Worm (Caenorhabditis elegans): ENCODE results near the gene Y62H9A.12.

Gene Y62H9A.12

ce11 chrX:11933547-11933946, 19.6 kb downstream of the Y62H9A.12 start:
- TF ChIP-seq nhr-2 (tag; optimal IDR thresholded peaks at IDR 0.05) (no peak), drap-1 (GFP tag; optimal IDR thresholded peaks at IDR 0.05) (no peak), mep-1 (tag; optimal IDR thresholded peaks at IDR 0.05) (no peak)

ce11 chrX:11934933-11935332, 21.0 kb downstream of the Y62H9A.12 start:
- no peak for TF ChIP-seq nhr-237 (tag; optimal IDR thresholded peaks at IDR 0.05)
- peak; percentile 85 for TF ChIP-seq cnd-1 (tag; optimal IDR thresholded peaks at IDR 0.05)
- TF ChIP-seq lin-13 (tag; optimal IDR thresholded peaks at IDR 0.05) = no peak
- no peak for TF ChIP-seq lsy-2 (tag; optimal IDR thresholded peaks at IDR 0.05)
- no peak for TF ChIP-seq snpc-4 (tag; optimal IDR thresholded peaks at IDR 0.05)
- TF ChIP-seq unc-39 (tag; optimal IDR thresholded peaks at IDR 0.05) = no peak
- TF ChIP-seq hlh-1 (tag; optimal IDR thresholded peaks at IDR 0.05) = no peak
- no peak for TF ChIP-seq nhr-28 (tag; optimal IDR thresholded peaks at IDR 0.05)
- no peak for TF ChIP-seq unc-62 (GFP tag; optimal IDR thresholded peaks at IDR 0.05)
- no peak for TF ChIP-seq nhr-2 (tag; optimal IDR thresholded peaks at IDR 0.05)
- TF ChIP-seq mab-5 (tag; optimal IDR thresholded peaks at IDR 0.05) = no peak
- TF ChIP-seq sem-2 (GFP tag; optimal IDR thresholded peaks at IDR 0.05) = peak; percentile 70
- peak; percentile 73 for TF ChIP-seq mls-2 (tag; optimal IDR thresholded peaks at IDR 0.05)
- TF ChIP-seq zip-8 (tag; optimal IDR thresholded peaks at IDR 0.05) = no peak
- TF ChIP-seq elt-1 (tag; optimal IDR thresholded peaks at IDR 0.05; ENCODE audit: borderline replicate concordance, insufficient read depth) = no peak
- peak; percentile 41 for TF ChIP-seq lin-32 (GFP tag; optimal IDR thresholded peaks at IDR 0.05)
- no peak for TF ChIP-seq ztf-11 (tag; optimal IDR thresholded peaks at IDR 0.05)
- no peak for TF ChIP-seq ceh-39 (tag; optimal IDR thresholded peaks at IDR 0.05)
- peak; percentile 87 for TF ChIP-seq sptf-1 (tag; optimal IDR thresholded peaks at IDR 0.05)
- no peak for TF ChIP-seq elt-3 (tag; optimal IDR thresholded peaks at IDR 0.05)
- peak; percentile 65 for TF ChIP-seq bed-3 (GFP tag; optimal IDR thresholded peaks at IDR 0.05)
- no peak for TF ChIP-seq blmp-1 (tag; optimal IDR thresholded peaks at IDR 0.05)
- peak; percentile 41 for TF ChIP-seq ceh-43 (GFP tag; optimal IDR thresholded peaks at IDR 0.05)
- peak; percentile 75 for TF ChIP-seq unc-120 (tag; optimal IDR thresholded peaks at IDR 0.05; ENCODE audit: poor library complexity, severe bottlenecking)
- TF ChIP-seq nhr-12 (tag; optimal IDR thresholded peaks at IDR 0.05) = no peak
- TF ChIP-seq ham-2 (GFP tag; optimal IDR thresholded peaks at IDR 0.05) = peak; percentile 62
- TF ChIP-seq mep-1 (tag; optimal IDR thresholded peaks at IDR 0.05) = peak; percentile 16
- TF ChIP-seq flh-1 (GFP tag; optimal IDR thresholded peaks at IDR 0.05) = no peak
- peak; percentile 41 for TF ChIP-seq pha-4 (tag; optimal IDR thresholded peaks at IDR 0.05)
- peak; percentile 28 for TF ChIP-seq tbx-8 (GFP tag; optimal IDR thresholded peaks at IDR 0.05)
- TF ChIP-seq M03D4.4 (tag; optimal IDR thresholded peaks at IDR 0.05) = peak; percentile 80
- TF ChIP-seq ceh-83 (GFP tag; optimal IDR thresholded peaks at IDR 0.05) = peak; percentile 69
- TF ChIP-seq nhr-76 (tag; optimal IDR thresholded peaks at IDR 0.05) = no peak
- TF ChIP-seq drap-1 (GFP tag; optimal IDR thresholded peaks at IDR 0.05) = peak; percentile 85
- TF ChIP-seq ces-1 (GFP tag; optimal IDR thresholded peaks at IDR 0.05) = peak; percentile 42

- TF ChIP-seq nhr-237 (tag; optimal IDR thresholded peaks at IDR 0.05) (peak; percentile 99), nhr-2 (tag; optimal IDR thresholded peaks at IDR 0.05) (no peak), nhr-76 (tag; optimal IDR thresholded peaks at IDR 0.05) (peak; percentile 75), cnd-1 (tag; optimal IDR thresholded peaks at IDR 0.05) (peak; percentile 86), mab-5 (tag; optimal IDR thresholded peaks at IDR 0.05) (peak; percentile 94), blmp-1 (tag; optimal IDR thresholded peaks at IDR 0.05) (peak; percentile 44), ceh-39 (tag; optimal IDR thresholded peaks at IDR 0.05) (peak; percentile 95), ceh-43 (GFP tag; optimal IDR thresholded peaks at IDR 0.05) (peak; percentile 47), hlh-1 (tag; optimal IDR thresholded peaks at IDR 0.05) (peak; percentile 85), drap-1 (GFP tag; optimal IDR thresholded peaks at IDR 0.05) (peak; percentile 95), flh-1 (GFP tag; optimal IDR thresholded peaks at IDR 0.05) (no peak), elt-1 (tag; optimal IDR thresholded peaks at IDR 0.05; ENCODE audit: borderline replicate concordance, insufficient read depth) (no peak), ham-2 (GFP tag; optimal IDR thresholded peaks at IDR 0.05) (peak; percentile 28), sptf-1 (tag; optimal IDR thresholded peaks at IDR 0.05) (peak; percentile 87), mls-2 (tag; optimal IDR thresholded peaks at IDR 0.05) (peak; percentile 43), bed-3 (GFP tag; optimal IDR thresholded peaks at IDR 0.05) (no peak), mep-1 (tag; optimal IDR thresholded peaks at IDR 0.05) (peak; percentile 96), lsy-2 (tag; optimal IDR thresholded peaks at IDR 0.05) (peak; percentile 88), snpc-4 (tag; optimal IDR thresholded peaks at IDR 0.05) (no peak), tbx-8 (GFP tag; optimal IDR thresholded peaks at IDR 0.05) (peak; percentile 59), sem-2 (GFP tag; optimal IDR thresholded peaks at IDR 0.05) (no peak), ceh-83 (GFP tag; optimal IDR thresholded peaks at IDR 0.05) (peak; percentile 59), lin-32 (GFP tag; optimal IDR thresholded peaks at IDR 0.05) (peak; percentile 7), unc-39 (tag; optimal IDR thresholded peaks at IDR 0.05) (peak; percentile 80), lin-13 (tag; optimal IDR thresholded peaks at IDR 0.05) (peak; percentile 78), elt-3 (tag; optimal IDR thresholded peaks at IDR 0.05) (peak; percentile 88), nhr-28 (tag; optimal IDR thresholded peaks at IDR 0.05) (peak; percentile 55), zip-8 (tag; optimal IDR thresholded peaks at IDR 0.05) (no peak), pha-4 (tag; optimal IDR thresholded peaks at IDR 0.05) (peak; percentile 92), unc-120 (tag; optimal IDR thresholded peaks at IDR 0.05; ENCODE audit: poor library complexity, severe bottlenecking) (peak; percentile 89), ztf-11 (tag; optimal IDR thresholded peaks at IDR 0.05) (peak; percentile 97), nhr-12 (tag; optimal IDR thresholded peaks at IDR 0.05) (peak; percentile 79), ces-1 (GFP tag; optimal IDR thresholded peaks at IDR 0.05) (peak; percentile 97), unc-62 (GFP tag; optimal IDR thresholded peaks at IDR 0.05) (peak; percentile 92), M03D4.4 (tag; optimal IDR thresholded peaks at IDR 0.05) (peak; percentile 53)
These were observed 23.5 kb downstream of the Y62H9A.12 start for ce11 chrX:11937343-11937935.
